Worm (Caenorhabditis elegans) whole organism, midembryonic: ENCODE data around the gene srj-29.

Experiments
- T22C8.4 ChIP-seq: fragments of 200-800 bp; sonication (Bioruptor generic); IDR thresholded peaks from 2 replicates; pipeline ENCODE4 v1.3.6; 2022; ENCODE audit warnings: missing genetic modification characterization, missing compliant biosample characterization
- cog-1 ChIP-seq: sonication (generic microtip); optimal IDR thresholded peaks from 2 replicates; lab custom pipeline; 2016; ENCODE audit warnings: missing genetic modification characterization, missing compliant biosample characterization
- flt-1 ChIP-seq: fragments of 200-800 bp; sonication (Bioruptor generic); IDR thresholded peaks from 2 replicates; pipeline ENCODE4 v1.3.6; 2022; ENCODE audit warnings: missing genetic modification characterization, missing compliant biosample characterization
- klf-2 ChIP-seq: fragments of 200-800 bp; sonication (Bioruptor generic); conservative IDR thresholded peaks from 2 replicates; pipeline ENCODE4 v1.3.6; 2022; ENCODE audit warnings: missing genetic modification reagents, missing genetic modification characterization, missing compliant biosample characterization
- med-1 ChIP-seq: sonication (generic microtip); optimal IDR thresholded peaks from 2 replicates; lab custom pipeline; 2017; ENCODE audit warnings: missing genetic modification characterization, mild to moderate bottlenecking, missing compliant biosample characterization, antibody characterized with exemption, missing genetic modification reagents; ENCODE audit not compliant: insufficient read depth
- ref-1 ChIP-seq: fragments of 200-800 bp; sonication (Bioruptor generic); conservative IDR thresholded peaks from 2 replicates; pipeline ENCODE4 v1.3.6; 2022; ENCODE audit warnings: missing genetic modification reagents, missing genetic modification characterization, missing compliant biosample characterization
- tab-1 ChIP-seq: fragments of 200-800 bp; sonication (Bioruptor generic); IDR thresholded peaks from 2 replicates; pipeline ENCODE4 v1.3.6; 2022; ENCODE audit warnings: missing genetic modification characterization, missing compliant biosample characterization
- ztf-23 ChIP-seq: fragments of 200-800 bp; sonication (Bioruptor generic); IDR thresholded peaks from 2 replicates; pipeline ENCODE4 v1.3.6; 2022; ENCODE audit warnings: missing genetic modification reagents, missing genetic modification characterization, missing compliant biosample characterization
- ztf-29 ChIP-seq: fragments of 200-800 bp; sonication (Bioruptor generic); IDR thresholded peaks from 2 replicates; pipeline ENCODE4 v1.3.6; 2022; ENCODE audit warnings: missing genetic modification reagents, missing genetic modification characterization, missing compliant biosample characterization

Gene srj-29

ce11 chrV:16075250-16075709, at the start of gene srj-29, which contains the start of gene F14H3.12:
Gene srj-29, plus strand, starts transcription at chrV:16075659.
Gene F14H3.12, minus strand, starts transcription at chrV:16075323.
- TF ChIP-seq ztf-29 (GFP tag; lab: Robert Waterston, UW) (no peak), ref-1 (GFP tag; lab: Robert Waterston, UW) (no peak), flt-1 (no peak), med-1 (GFP tag; lab: Kevin White, UChicago) (no peak), ztf-23 (GFP tag; lab: Robert Waterston, UW) (no peak), T22C8.4 (GFP tag; lab: Robert Waterston, UW) (no peak), tab-1 (no peak), cog-1 (no peak), klf-2 (GFP tag; lab: Robert Waterston, UW) (no peak)

- TF ChIP-seq ztf-23 (GFP tag; lab: Robert Waterston, UW) (no peak), klf-2 (GFP tag; lab: Robert Waterston, UW) (no peak), ztf-29 (GFP tag; lab: Robert Waterston, UW) (no peak), tab-1 (no peak)
Observed at ce11 chrV:16029237-16029636, 46.2 kb upstream of the srj-29 start.

ce11 chrV:16031571-16031970, 43.9 kb upstream of the srj-29 start, which contains the start of gene T10C6.7:
Gene T10C6.7, minus strand, starts transcription at chrV:16031713.
- TF ChIP-seq klf-2 (GFP tag; lab: Robert Waterston, UW) (no peak), med-1 (GFP tag; lab: Kevin White, UChicago) (no peak), flt-1 (no peak), ref-1 (GFP tag; lab: Robert Waterston, UW) (no peak), cog-1 (no peak), ztf-23 (GFP tag; lab: Robert Waterston, UW) (no peak), ztf-29 (GFP tag; lab: Robert Waterston, UW) (no peak), tab-1 (no peak)

- TF ChIP-seq ztf-23 (GFP tag; lab: Robert Waterston, UW): no peak
- TF ChIP-seq tab-1: no peak
- TF ChIP-seq ztf-29 (GFP tag; lab: Robert Waterston, UW): no peak
- no peak for TF ChIP-seq med-1 (GFP tag; lab: Kevin White, UChicago)
- no peak for TF ChIP-seq klf-2 (GFP tag; lab: Robert Waterston, UW)
- no peak for TF ChIP-seq T22C8.4 (GFP tag; lab: Robert Waterston, UW)
- no peak for TF ChIP-seq cog-1
- TF ChIP-seq ref-1 (GFP tag; lab: Robert Waterston, UW): no peak
- TF ChIP-seq flt-1: no peak
Observed at ce11 chrV:16032761-16033160, 42.7 kb upstream of the srj-29 start, which contains the start of gene T10C6.16. Gene T10C6.16, minus strand, starts transcription at chrV:16033005.

ce11 chrV:16033491-16033890, 42.0 kb upstream of the srj-29 start:
- TF ChIP-seq ztf-29 (GFP tag; lab: Robert Waterston, UW) (no peak), klf-2 (GFP tag; lab: Robert Waterston, UW) (no peak), T22C8.4 (GFP tag; lab: Robert Waterston, UW) (no peak), med-1 (GFP tag; lab: Kevin White, UChicago) (no peak), cog-1 (no peak), ref-1 (GFP tag; lab: Robert Waterston, UW) (no peak), flt-1 (no peak), tab-1 (no peak), ztf-23 (GFP tag; lab: Robert Waterston, UW) (no peak)

ce11 chrV:16036166-16036565, 39.3 kb upstream of the srj-29 start, which contains the start of gene T10C6.10:
Gene T10C6.10, plus strand, starts transcription at chrV:16036413.
- TF ChIP-seq ref-1 (GFP tag; lab: Robert Waterston, UW) (no peak), cog-1 (no peak), ztf-29 (GFP tag; lab: Robert Waterston, UW) (no peak), tab-1 (no peak), T22C8.4 (GFP tag; lab: Robert Waterston, UW) (no peak), klf-2 (GFP tag; lab: Robert Waterston, UW) (no peak), flt-1 (no peak), ztf-23 (GFP tag; lab: Robert Waterston, UW) (no peak), med-1 (GFP tag; lab: Kevin White, UChicago) (no peak)

- 0 out of 2 replicates have a peak, but pooled peaks have one; percentile 7 for TF ChIP-seq ref-1 (GFP tag; lab: Robert Waterston, UW)
- TF ChIP-seq flt-1: peak; percentile 64; the same call in 1 of the 2 replicates
- TF ChIP-seq cog-1: peak; percentile 31
- peak; percentile 12; the same call in 1 of the 2 replicates for TF ChIP-seq T22C8.4 (GFP tag; lab: Robert Waterston, UW)
- peak; percentile 76 for TF ChIP-seq ztf-29 (GFP tag; lab: Robert Waterston, UW)
Observed at ce11 chrV:16040140-16040827, 35.2 kb upstream of the srj-29 start, which contains the start of the genes his-4 and his-3. Gene his-4, minus strand, starts transcription at chrV:16040515. Gene his-3, plus strand, starts transcription at chrV:16040808.

- peak; percentile 25 for TF ChIP-seq flt-1
Observed at ce11 chrV:16040848-16041247, 34.6 kb upstream of the srj-29 start.

ce11 chrV:16041412-16041811, 34.0 kb upstream of the srj-29 start:
- TF ChIP-seq cog-1 (no peak), flt-1 (no peak), ztf-23 (GFP tag; lab: Robert Waterston, UW) (no peak), ref-1 (GFP tag; lab: Robert Waterston, UW) (no peak)
